Worm (Caenorhabditis elegans) whole organism, L4 larva: Measurements from ENCODE around the gene Y53F4B.62.

Source experiments
- Y75B8A.6 ChIP-seq: fragments of 200-800 bp; sonication (Bioruptor generic); IDR thresholded peaks from 2 replicates; pipeline ENCODE4 v1.3.6; 2022; ENCODE audit warnings: missing genetic modification reagents, missing genetic modification characterization, missing compliant biosample characterization
- aly-2 ChIP-seq: sonication (generic microtip); optimal IDR thresholded peaks from 2 replicates; lab custom pipeline; 2018; ENCODE audit warnings: missing biosample characterization, missing genetic modification characterization
- attf-4 ChIP-seq: sonication (generic microtip); optimal IDR thresholded peaks from 3 replicates; lab custom pipeline; 2017; ENCODE audit warnings: missing biosample characterization, missing genetic modification characterization
- ceh-28 ChIP-seq: fragments of 150-350 bp; optimal IDR thresholded peaks from 2 replicates; lab custom pipeline; 2014; ENCODE audit warnings: missing biosample characterization, missing genetic modification reagents, missing genetic modification characterization
- ces-1 ChIP-seq: fragments of 150-350 bp; sonication (generic microtip); optimal IDR thresholded peaks from 4 replicates; lab custom pipeline; 2014; ENCODE audit warnings: missing biosample characterization, missing genetic modification reagents, missing genetic modification characterization
- dpl-1 ChIP-seq: fragments of 150-350 bp; optimal IDR thresholded peaks from 2 replicates; lab custom pipeline; 2014; ENCODE audit warnings: missing biosample characterization, missing genetic modification reagents, missing genetic modification characterization
- egl-27 ChIP-seq: sonication (generic microtip); optimal IDR thresholded peaks from 3 replicates; lab custom pipeline; 2017; ENCODE audit warnings: missing biosample characterization, missing genetic modification reagents, missing genetic modification characterization
- fkh-10 ChIP-seq: fragments of 150-350 bp; optimal IDR thresholded peaks from 2 replicates; lab custom pipeline; 2014; ENCODE audit warnings: missing biosample characterization, missing genetic modification reagents, missing genetic modification characterization
- lin-38 ChIP-seq: fragments of 200-800 bp; sonication (Bioruptor generic); IDR thresholded peaks from 2 replicates; pipeline ENCODE4 v1.3.6; 2022; ENCODE audit warnings: missing genetic modification reagents, missing genetic modification characterization, missing compliant biosample characterization
- tra-1 ChIP-seq: fragments of 200-800 bp; sonication (Bioruptor generic); IDR thresholded peaks from 2 replicates; pipeline ENCODE4 v1.3.6; 2022; ENCODE audit warnings: missing genetic modification reagents, missing genetic modification characterization, missing compliant biosample characterization
- unc-62 ChIP-seq, 3 experiments: fragments of 150-350 bp in 1 of 3; sonication (generic microtip); optimal IDR thresholded peaks in 2 of 3; peaks in 1 of 3; 1 replicate in 1 of 3; 2 replicates in 2 of 3; lab custom pipeline; 2014 to 2017; ENCODE audit warnings: missing biosample characterization in 3 of 3, missing genetic modification characterization in 3 of 3, missing genetic modification reagents in 3 of 3, missing genotype in 1 of 3
- ztf-11 ChIP-seq: fragments of 150-350 bp; optimal IDR thresholded peaks from 2 replicates; lab custom pipeline; 2014; ENCODE audit warnings: missing biosample characterization, missing genetic modification characterization

ce11 chrII:15124193-15124592 is 6.2 kb downstream of the Y53F4B.62 start, which contains the start of gene Y53F4B.23:
- no peak for TF ChIP-seq dpl-1 (GFP tag; lab: Kevin White, UChicago)
- no peak for TF ChIP-seq egl-27 (tag; lab: Kevin White, UChicago)
- no peak for TF ChIP-seq ceh-28 (tag; lab: Kevin White, UChicago)
- no peak for TF ChIP-seq unc-62 (GFP tag; optimal IDR thresholded peaks at IDR 0.05 in 1 of 2; lab: Kevin White, UChicago)
- no peak for TF ChIP-seq unc-62 (tag; optimal IDR thresholded peaks at IDR 0.05; lab: Kevin White, UChicago)
- TF ChIP-seq aly-2 (tag; lab: Kevin White, UChicago) = no peak
- no peak for TF ChIP-seq tra-1 (GFP tag; lab: Robert Waterston, UW)
- no peak for TF ChIP-seq ztf-11 (tag; lab: Kevin White, UChicago)
- no peak for TF ChIP-seq attf-4
- TF ChIP-seq lin-38 = no peak
- no peak for TF ChIP-seq ces-1 (GFP tag; lab: Kevin White, UChicago)
- no peak for TF ChIP-seq fkh-10
- no peak for TF ChIP-seq Y75B8A.6 (GFP tag; lab: Robert Waterston, UW)
